Fruit fly (Drosophila melanogaster): ENCODE data around the gene pst.
A peak's percentile ranks its signal among the peaks of the same experiment; 100 is the strongest.

- TF ChIP-seq Pif1B (GFP tag; optimal IDR thresholded peaks at IDR 0.05) (no peak), CG13204 (GFP tag; optimal IDR thresholded peaks at IDR 0.05) (no peak), CG4496 (GFP tag; IDR thresholded peaks at IDR 0.05) (0 out of 3 replicates have a peak, but pooled peaks have one; percentile 30), gl (tag; optimal IDR thresholded peaks at IDR 0.05) (no peak), CG12605 (GFP tag; IDR thresholded peaks at IDR 0.05) (no peak), CG14655 (GFP tag; optimal IDR thresholded peaks at IDR 0.05) (no peak), Ets98B (GFP tag; IDR thresholded peaks at IDR 0.05) (no peak), CG10348 (GFP tag; IDR thresholded peaks at IDR 0.05) (no peak), Snoo (tag; optimal IDR thresholded peaks at IDR 0.05) (no peak), CG15710 (tag; optimal IDR thresholded peaks at IDR 0.05) (peak; percentile 40), CG34367 (tag; optimal IDR thresholded peaks at IDR 0.05) (no peak)
Measured at dm6 chr3L:7323348-7323747, 36.7 kb downstream of the pst start, which contains the start of the genes RhoGEF4 and Rint1.

Measured in whole organism, pupa.